Fruit fly (Drosophila melanogaster) whole organism, embryonic: ENCODE results near the gene Polr1D.

Source experiments
- Atf-2 ChIP-seq: fragments of 200-800 bp; sonication (Bioruptor generic); optimal IDR thresholded peaks from 2 replicates; lab custom pipeline; 2016; ENCODE audit warnings: missing biosample characterization, missing genetic modification characterization
- CG10979 ChIP-seq: fragments of 200-800 bp; sonication (Bioruptor generic); optimal IDR thresholded peaks from 2 replicates; lab custom pipeline; 2018; ENCODE audit warnings: missing biosample characterization, mild to moderate bottlenecking, missing genetic modification characterization, moderate library complexity
- CG1233 ChIP-seq: fragments of 200-800 bp; sonication (Bioruptor generic); optimal IDR thresholded peaks from 4 replicates; lab custom pipeline; 2018; ENCODE audit warnings: missing biosample characterization, mild to moderate bottlenecking, missing genetic modification characterization
- CG12391 ChIP-seq: fragments of 200-800 bp; sonication (Bioruptor generic); optimal IDR thresholded peaks from 3 replicates; lab custom pipeline; 2018; ENCODE audit warnings: missing biosample characterization, mild to moderate bottlenecking, missing genetic modification characterization, moderate library complexity
- CG13894 ChIP-seq: fragments of 200-800 bp; sonication (Bioruptor generic); optimal IDR thresholded peaks from 3 replicates; lab custom pipeline; 2018; ENCODE audit warnings: missing biosample characterization, mild to moderate bottlenecking, missing genetic modification characterization, moderate library complexity
- CG15601 ChIP-seq: fragments of 200-800 bp; sonication (Bioruptor generic); optimal IDR thresholded peaks from 3 replicates; lab custom pipeline; 2019; ENCODE audit warnings: missing biosample characterization, mild to moderate bottlenecking, missing genetic modification characterization, moderate library complexity
- CG17359 ChIP-seq: fragments of 200-800 bp; sonication (Bioruptor generic); optimal IDR thresholded peaks from 3 replicates; lab custom pipeline; 2018; ENCODE audit warnings: missing biosample characterization, mild to moderate bottlenecking, missing genetic modification characterization, moderate library complexity
- CG1792 ChIP-seq: fragments of 200-800 bp; sonication (Bioruptor generic); optimal IDR thresholded peaks from 2 replicates; lab custom pipeline; 2016; ENCODE audit warnings: missing biosample characterization, missing genetic modification characterization
- CG3281 ChIP-seq: fragments of 200-800 bp; sonication (Bioruptor generic); optimal IDR thresholded peaks from 3 replicates; lab custom pipeline; 2017; ENCODE audit warnings: missing biosample characterization, mild to moderate bottlenecking, missing genetic modification characterization
- CG34224 ChIP-seq: fragments of 200-800 bp; sonication (Bioruptor generic); IDR thresholded peaks from 3 replicates; pipeline ENCODE4 v1.3.6; 2022; ENCODE audit warnings: missing biosample characterization, missing genetic modification characterization; ENCODE audit not compliant: partially characterized antibody
- CG6254 ChIP-seq: fragments of 200-800 bp; sonication (Bioruptor generic); optimal IDR thresholded peaks from 3 replicates; lab custom pipeline; 2017; ENCODE audit warnings: mild to moderate bottlenecking, missing biosample characterization, missing genetic modification reagents, missing genetic modification characterization
- CG7372 ChIP-seq: fragments of 200-800 bp; sonication (Bioruptor generic); IDR thresholded peaks from 2 replicates; pipeline ENCODE4 v1.3.6; 2022; ENCODE audit warnings: missing biosample characterization, missing genetic modification characterization
- CG7839 ChIP-seq: fragments of 200-800 bp; sonication (Bioruptor generic); optimal IDR thresholded peaks from 3 replicates; lab custom pipeline; 2018; ENCODE audit warnings: missing biosample characterization, mild to moderate bottlenecking, missing genetic modification characterization, moderate library complexity
- D19A ChIP-seq: fragments of 200-800 bp; optimal IDR thresholded peaks from 3 replicates; lab custom pipeline; 2019; ENCODE audit warnings: missing biosample characterization, mild to moderate bottlenecking, missing genetic modification characterization, moderate library complexity
- Fer1 ChIP-seq: fragments of 200-800 bp; sonication (Bioruptor generic); optimal IDR thresholded peaks from 2 replicates; lab custom pipeline; 2017; ENCODE audit warnings: missing biosample characterization, mild to moderate bottlenecking, missing genetic modification characterization
- H2.0 ChIP-seq: fragments of 200-800 bp; sonication (Bioruptor generic); IDR thresholded peaks from 2 replicates; pipeline ENCODE4 v1.3.6; 2022; ENCODE audit warnings: missing biosample characterization, missing genetic modification characterization
- HHEX ChIP-seq: fragments of 200-800 bp; sonication (Bioruptor generic); optimal IDR thresholded peaks from 3 replicates; lab custom pipeline; 2017; ENCODE audit warnings: missing biosample characterization, mild to moderate bottlenecking, missing genetic modification characterization, missing genetic modification reagents
- Hey ChIP-seq: fragments of 200-800 bp; sonication (Bioruptor generic); optimal IDR thresholded peaks from 3 replicates; lab custom pipeline; 2018; ENCODE audit warnings: missing biosample characterization, mild to moderate bottlenecking, missing genetic modification characterization
- Hr51 ChIP-seq, 2 experiments: fragments of 200-800 bp; sonication (Bioruptor generic); optimal IDR thresholded peaks; 2 replicates in 1 of 2; 3 replicates in 1 of 2; lab custom pipeline; 2016 to 2018; ENCODE audit warnings: missing biosample characterization in 2 of 2, missing genetic modification characterization in 2 of 2, mild to moderate bottlenecking in 1 of 2, moderate library complexity in 1 of 2
- NfI ChIP-seq: fragments of 200-800 bp; sonication (Bioruptor generic); optimal IDR thresholded peaks from 3 replicates; lab custom pipeline; 2018; ENCODE audit warnings: missing biosample characterization, mild to moderate bottlenecking, missing genetic modification characterization, moderate library complexity
- Oli ChIP-seq: fragments of 200-800 bp; sonication (Bioruptor generic); optimal IDR thresholded peaks from 2 replicates; lab custom pipeline; 2018; ENCODE audit warnings: missing biosample characterization, mild to moderate bottlenecking, missing genetic modification characterization, moderate library complexity
- Pdp1 ChIP-seq, 2 experiments: fragments of 200-800 bp; sonication (Bioruptor generic); optimal IDR thresholded peaks; 3 replicates each; lab custom pipeline; 2016; ENCODE audit warnings: missing biosample characterization in 2 of 2, missing genetic modification characterization in 2 of 2, mild to moderate bottlenecking in 1 of 2, moderate library complexity in 1 of 2
- Six4 ChIP-seq: fragments of 200-800 bp; sonication (Bioruptor generic); optimal IDR thresholded peaks from 2 replicates; lab custom pipeline; 2016; ENCODE audit warnings: missing biosample characterization, missing genetic modification characterization
- Sry-β ChIP-seq: fragments of 200-800 bp; sonication (Bioruptor generic); optimal IDR thresholded peaks from 2 replicates; lab custom pipeline; 2018; ENCODE audit warnings: missing biosample characterization, mild to moderate bottlenecking, missing genetic modification characterization, moderate library complexity
- Vsx1 ChIP-seq: fragments of 200-800 bp; sonication (Bioruptor generic); optimal IDR thresholded peaks from 2 replicates; lab custom pipeline; 2017; ENCODE audit warnings: missing biosample characterization, mild to moderate bottlenecking, missing genetic modification characterization, missing genetic modification reagents
- Xrp1 ChIP-seq: fragments of 200-800 bp; sonication (Bioruptor generic); IDR thresholded peaks from 2 replicates; pipeline ENCODE4 v1.3.6; 2022; ENCODE audit warnings: missing biosample characterization, missing genetic modification characterization
- abd-A ChIP-seq: fragments of 200-800 bp; sonication (Bioruptor generic); optimal IDR thresholded peaks from 3 replicates; lab custom pipeline; 2019; ENCODE audit warnings: missing biosample characterization, mild to moderate bottlenecking, missing genetic modification characterization, moderate library complexity
- en ChIP-seq: fragments of 200-800 bp; sonication (Bioruptor generic); optimal IDR thresholded peaks from 2 replicates; lab custom pipeline; 2016; ENCODE audit warnings: missing biosample characterization, missing genetic modification characterization
- fd102C ChIP-seq: fragments of 200-800 bp; sonication (Bioruptor generic); optimal IDR thresholded peaks from 2 replicates; lab custom pipeline; 2018; ENCODE audit warnings: missing biosample characterization, mild to moderate bottlenecking, missing genetic modification characterization, moderate library complexity
- fd96Cb ChIP-seq: fragments of 200-800 bp; sonication (Bioruptor generic); optimal IDR thresholded peaks from 2 replicates; lab custom pipeline; 2018; ENCODE audit warnings: missing biosample characterization, mild to moderate bottlenecking, missing genetic modification characterization, moderate library complexity
- lov ChIP-seq, 2 experiments: fragments of 200-800 bp in 1 of 2; fragments of >200 bp in 1 of 2; sonication (Bioruptor generic) in 1 of 2; IDR thresholded peaks in 1 of 2; optimal IDR thresholded peaks in 1 of 2; 2 replicates in 1 of 2; 3 replicates in 1 of 2; pipeline versions ENCODE4 v1.3.6 to Lab custom; 2017 to 2022; ENCODE audit warnings: missing biosample characterization in 1 of 2, missing genetic modification characterization in 1 of 2
- nmo ChIP-seq: fragments of 200-800 bp; sonication (Bioruptor generic); optimal IDR thresholded peaks from 2 replicates; lab custom pipeline; 2018; ENCODE audit warnings: missing biosample characterization, mild to moderate bottlenecking, missing genetic modification characterization, moderate library complexity
- odd ChIP-seq: fragments of 200-800 bp; sonication (Bioruptor generic); optimal IDR thresholded peaks from 2 replicates; lab custom pipeline; 2017; ENCODE audit warnings: missing biosample characterization, mild to moderate bottlenecking, missing genetic modification characterization
- prd ChIP-seq, 3 experiments: fragments of >200 bp in 2 of 3; fragments of 200-800 bp in 1 of 3; sonication (Bioruptor generic) in 1 of 3; optimal IDR thresholded peaks in 2 of 3; IDR thresholded peaks in 1 of 3; 2 replicates in 2 of 3; 3 replicates in 1 of 3; pipeline versions ENCODE4 v1.3.6 to Lab custom; 2017 to 2022; ENCODE audit warnings: missing biosample characterization in 1 of 3, missing genetic modification characterization in 1 of 3
- sens-2 ChIP-seq: fragments of 200-800 bp; sonication (Bioruptor generic); IDR thresholded peaks from 2 replicates; pipeline ENCODE4 v1.3.6; 2022; ENCODE audit warnings: missing biosample characterization, missing genetic modification characterization
- shn ChIP-seq: fragments of 200-800 bp; sonication (Bioruptor generic); optimal IDR thresholded peaks from 3 replicates; lab custom pipeline; 2016; ENCODE audit warnings: missing biosample characterization, missing genetic modification characterization
- stwl ChIP-seq: fragments of 200-800 bp; sonication (Bioruptor generic); optimal IDR thresholded peaks from 3 replicates; lab custom pipeline; 2018; ENCODE audit warnings: missing biosample characterization, mild to moderate bottlenecking, missing genetic modification characterization, moderate library complexity
- tna ChIP-seq: fragments of 200-800 bp; sonication (Bioruptor generic); IDR thresholded peaks from 2 replicates; pipeline ENCODE4 v1.3.6; 2022; ENCODE audit warnings: missing biosample characterization, missing genetic modification characterization; ENCODE audit not compliant: partially characterized antibody

The Polr1D gene

dm6 chr2L:19138361-19139041 is 3.5 kb upstream of the Polr1D start (continued):
- peak; percentile 14 for TF ChIP-seq CG13894 (tag; lab: Kevin White, UChicago)
- no peak for TF ChIP-seq en (GFP tag; lab: Kevin White, UChicago)
- TF ChIP-seq HHEX (GFP tag; lab: Kevin White, UChicago) = peak; percentile 22
- TF ChIP-seq D19A (tag; lab: Kevin White, UChicago) = peak; percentile 19
- TF ChIP-seq CG1233 = no peak
- no peak for TF ChIP-seq tna (GFP tag; lab: Robert Waterston, UW)
- peak; percentile 57 for TF ChIP-seq abd-A (tag; lab: Kevin White, UChicago)
- TF ChIP-seq Vsx1 = peak; percentile 19
- TF ChIP-seq sens-2 (GFP tag; lab: Robert Waterston, UW) = no peak
- peak in 1 of 2 experiments; percentile 23 for TF ChIP-seq Hr51 (GFP tag; optimal IDR thresholded peaks at IDR 0.05; lab: Kevin White, UChicago)
- peak; percentile 24 for TF ChIP-seq CG17359 (tag; lab: Kevin White, UChicago)
- no peak for TF ChIP-seq Atf-2 (GFP tag; lab: Kevin White, UChicago)
- peak; percentile 38 for TF ChIP-seq CG7839 (tag; lab: Kevin White, UChicago)
- TF ChIP-seq Hey (tag; lab: Kevin White, UChicago) = peak; percentile 64
- no peak for TF ChIP-seq stwl
- TF ChIP-seq prd (optimal IDR thresholded peaks at IDR 0.05; lab: Kevin White, UChicago) = no peak
- TF ChIP-seq prd (GFP tag; IDR thresholded peaks at IDR 0.05; lab: Robert Waterston, UW) = no peak
- TF ChIP-seq Pdp1 (GFP tag; optimal IDR thresholded peaks at IDR 0.05; lab: Kevin White, UChicago) = no peak
- TF ChIP-seq NfI = peak; percentile 17
- peak; percentile 32 for TF ChIP-seq Fer1 (GFP tag; lab: Kevin White, UChicago)
- no peak for TF ChIP-seq shn
- no peak for TF ChIP-seq CG7372 (GFP tag; lab: Robert Waterston, UW)
- TF ChIP-seq H2.0 (GFP tag; lab: Robert Waterston, UW) = no peak
- peak; percentile 20 for TF ChIP-seq CG12391 (tag; lab: Kevin White, UChicago)
- peak; percentile 30 for TF ChIP-seq Oli (tag; lab: Kevin White, UChicago)
- peak; percentile 19; the same call in 1 of the 2 replicates for TF ChIP-seq Xrp1 (GFP tag; lab: Robert Waterston, UW)
- no peak for TF ChIP-seq CG34224 (GFP tag; lab: Robert Waterston, UW)
- TF ChIP-seq Sry-β (GFP tag; lab: Kevin White, UChicago) = no peak
- peak; percentile 45 for TF ChIP-seq CG15601 (tag; lab: Kevin White, UChicago)
- peak; percentile 50 for TF ChIP-seq fd96Cb (tag; lab: Kevin White, UChicago)
- TF ChIP-seq CG10979 (tag; lab: Kevin White, UChicago) = peak; percentile 43
- peak; percentile 9 for TF ChIP-seq nmo
- TF ChIP-seq CG3281 (GFP tag; lab: Kevin White, UChicago) = peak; percentile 29
- TF ChIP-seq lov (optimal IDR thresholded peaks at IDR 0.05; lab: Kevin White, UChicago) = no peak
- TF ChIP-seq lov (GFP tag; IDR thresholded peaks at IDR 0.05; lab: Robert Waterston, UW) = peak; percentile 32; the same call in 1 of the 3 replicates
- TF ChIP-seq CG1792 (GFP tag; lab: Kevin White, UChicago) = no peak
- TF ChIP-seq odd (GFP tag; lab: Kevin White, UChicago) = peak; percentile 10
- TF ChIP-seq fd102C (GFP tag; lab: Kevin White, UChicago) = no peak
- peak; percentile 32 for TF ChIP-seq CG6254 (GFP tag; lab: Kevin White, UChicago)
- no peak for TF ChIP-seq Six4 (GFP tag; lab: Kevin White, UChicago)
